Worm (Caenorhabditis elegans) whole organism, late embryonic: ENCODE measurements around the gene toe-2.

ENCODE experiments used
- F13H6.1 ChIP-seq: sonication (generic microtip); optimal IDR thresholded peaks from 2 replicates; lab custom pipeline; 2016; ENCODE audit warnings: missing genetic modification characterization, missing compliant biosample characterization
- Y22D7AL.16 ChIP-seq: sonication (generic microtip); optimal IDR thresholded peaks from 2 replicates; lab custom pipeline; 2016; ENCODE audit warnings: missing genetic modification characterization, missing compliant biosample characterization
- ahr-1 ChIP-seq: sonication (generic microtip); optimal IDR thresholded peaks from 2 replicates; lab custom pipeline; 2016; ENCODE audit warnings: missing genetic modification characterization, missing compliant biosample characterization
- ama-1 ChIP-seq: fragments of 150-350 bp; optimal IDR thresholded peaks from 2 replicates; lab custom pipeline; 2014
- ceh-18 ChIP-seq: sonication (generic microtip); optimal IDR thresholded peaks from 2 replicates; lab custom pipeline; 2016; ENCODE audit warnings: missing genetic modification characterization, missing compliant biosample characterization
- ceh-2 ChIP-seq: sonication (generic microtip); optimal IDR thresholded peaks from 2 replicates; lab custom pipeline; 2016; ENCODE audit warnings: missing genotype, missing genetic modification characterization, missing compliant biosample characterization
- ceh-22 ChIP-seq: sonication (generic microtip); optimal IDR thresholded peaks from 2 replicates; lab custom pipeline; 2017; ENCODE audit warnings: missing biosample characterization, missing genetic modification characterization
- ceh-30 ChIP-seq: fragments of 150-350 bp; optimal IDR thresholded peaks from 2 replicates; lab custom pipeline; 2014; ENCODE audit warnings: missing biosample characterization, missing genetic modification characterization
- ceh-31 ChIP-seq: sonication (generic microtip); optimal IDR thresholded peaks from 2 replicates; lab custom pipeline; 2016; ENCODE audit warnings: missing genetic modification characterization, missing compliant biosample characterization
- ceh-48 ChIP-seq: sonication (generic microtip); optimal IDR thresholded peaks from 2 replicates; lab custom pipeline; 2016; ENCODE audit warnings: missing genetic modification characterization, inconsistent platforms, missing compliant biosample characterization
- ceh-6 ChIP-seq: fragments of 200-800 bp; sonication (Bioruptor generic); optimal IDR thresholded peaks from 2 replicates; lab custom pipeline; 2018; ENCODE audit warnings: mild to moderate bottlenecking, missing genetic modification characterization, missing compliant biosample characterization
- ceh-9 ChIP-seq: sonication (generic microtip); optimal IDR thresholded peaks from 2 replicates; lab custom pipeline; 2016; ENCODE audit warnings: mild to moderate bottlenecking, missing genetic modification characterization, inconsistent platforms, missing compliant biosample characterization
- che-1 ChIP-seq: sonication (generic microtip); optimal IDR thresholded peaks from 2 replicates; lab custom pipeline; 2016; ENCODE audit warnings: mild to moderate bottlenecking, missing genetic modification characterization, missing compliant biosample characterization
- dve-1 ChIP-seq: sonication (generic microtip); optimal IDR thresholded peaks from 2 replicates; lab custom pipeline; 2017; ENCODE audit warnings: antibody characterized with exemption, mild to moderate bottlenecking, missing genetic modification characterization, missing compliant biosample characterization
- fkh-10 ChIP-seq: fragments of 150-350 bp; optimal IDR thresholded peaks from 2 replicates; lab custom pipeline; 2014; ENCODE audit warnings: missing biosample characterization, missing genetic modification reagents, missing genetic modification characterization
- fkh-6 ChIP-seq: sonication (generic microtip); optimal IDR thresholded peaks from 2 replicates; lab custom pipeline; 2016; ENCODE audit warnings: missing genetic modification characterization, missing compliant biosample characterization
- gmeb-2 ChIP-seq: sonication (generic microtip); optimal IDR thresholded peaks from 2 replicates; lab custom pipeline; 2016; ENCODE audit warnings: missing genetic modification characterization, inconsistent platforms, missing compliant biosample characterization
- hlh-13 ChIP-seq: fragments of 200-800 bp; sonication (Bioruptor generic); optimal IDR thresholded peaks from 2 replicates; lab custom pipeline; 2018; ENCODE audit warnings: mild to moderate bottlenecking, missing genetic modification characterization, missing compliant biosample characterization
- hlh-15 ChIP-seq: sonication (generic microtip); optimal IDR thresholded peaks from 2 replicates; lab custom pipeline; 2016; ENCODE audit warnings: missing genetic modification characterization, missing compliant biosample characterization
- hlh-30 ChIP-seq: sonication (generic microtip); optimal IDR thresholded peaks from 2 replicates; lab custom pipeline; 2017; ENCODE audit warnings: antibody characterized with exemption, missing genetic modification characterization, missing compliant biosample characterization; ENCODE audit not compliant: insufficient read depth
- hlh-8 ChIP-seq: sonication (generic microtip); optimal IDR thresholded peaks from 2 replicates; lab custom pipeline; 2016; ENCODE audit warnings: missing genotype, missing genetic modification characterization, missing compliant biosample characterization
- lin-11 ChIP-seq: fragments of 200-800 bp; sonication (Bioruptor generic); optimal IDR thresholded peaks from 2 replicates; lab custom pipeline; 2018; ENCODE audit warnings: mild to moderate bottlenecking, missing genetic modification characterization, missing compliant biosample characterization
- mec-3 ChIP-seq: sonication (generic microtip); optimal IDR thresholded peaks from 2 replicates; lab custom pipeline; 2016; ENCODE audit warnings: borderline replicate concordance, missing genetic modification characterization, missing compliant biosample characterization
- nfya-1 ChIP-seq: sonication (generic microtip); optimal IDR thresholded peaks from 2 replicates; lab custom pipeline; 2017; ENCODE audit warnings: missing genetic modification characterization, mild to moderate bottlenecking, missing compliant biosample characterization, antibody characterized with exemption, moderate library complexity
- npax-4 ChIP-seq: sonication (generic microtip); optimal IDR thresholded peaks from 2 replicates; lab custom pipeline; 2016; ENCODE audit warnings: missing genetic modification characterization, missing compliant biosample characterization
- pha-2 ChIP-seq: sonication (generic microtip); optimal IDR thresholded peaks from 2 replicates; lab custom pipeline; 2017; ENCODE audit warnings: mild to moderate bottlenecking, missing genetic modification characterization, missing compliant biosample characterization
- pha-4 ChIP-seq: fragments of 150-350 bp; optimal IDR thresholded peaks from 2 replicates; lab custom pipeline; 2018; ENCODE audit warnings: missing biosample characterization, missing genetic modification reagents, missing genetic modification characterization
- pqm-1 ChIP-seq: sonication (generic microtip); optimal IDR thresholded peaks from 2 replicates; lab custom pipeline; 2016; ENCODE audit warnings: missing genetic modification characterization, missing compliant biosample characterization
- pros-1 ChIP-seq: fragments of 150-350 bp; optimal IDR thresholded peaks from 2 replicates; lab custom pipeline; 2014; ENCODE audit warnings: missing biosample characterization, missing genetic modification reagents, missing genetic modification characterization
- rnt-1 ChIP-seq: sonication (generic microtip); optimal IDR thresholded peaks from 2 replicates; lab custom pipeline; 2016; ENCODE audit warnings: missing genetic modification characterization, missing compliant biosample characterization
- sox-2 ChIP-seq: fragments of 200-800 bp; sonication (Bioruptor generic); IDR thresholded peaks from 2 replicates; pipeline ENCODE4 v1.3.6; 2022; ENCODE audit warnings: missing genetic modification reagents, missing genetic modification characterization, missing compliant biosample characterization
- sox-4 ChIP-seq: sonication (generic microtip); optimal IDR thresholded peaks from 2 replicates; lab custom pipeline; 2017; ENCODE audit warnings: mild to moderate bottlenecking, missing genetic modification characterization, inconsistent platforms, missing compliant biosample characterization
- syd-9 ChIP-seq: sonication (generic microtip); optimal IDR thresholded peaks from 2 replicates; lab custom pipeline; 2016; ENCODE audit warnings: mild to moderate bottlenecking, missing genetic modification characterization, moderate library complexity, missing compliant biosample characterization
- tbx-2 ChIP-seq: sonication (generic microtip); optimal IDR thresholded peaks from 2 replicates; lab custom pipeline; 2016; ENCODE audit warnings: missing genetic modification characterization, missing compliant biosample characterization
- ttx-3 ChIP-seq: sonication (generic microtip); optimal IDR thresholded peaks from 2 replicates; lab custom pipeline; 2016; ENCODE audit warnings: missing genetic modification reagents, missing genetic modification characterization, missing compliant biosample characterization
- unc-3 ChIP-seq, 2 experiments: fragments of 200-800 bp in 1 of 2; sonication (Bioruptor generic) in 1 of 2; sonication (generic microtip) in 1 of 2; conservative IDR thresholded peaks in 1 of 2; optimal IDR thresholded peaks in 1 of 2; 2 replicates each; pipeline versions ENCODE4 v1.3.6 to Lab custom; 2016 to 2022; ENCODE audit warnings: missing compliant biosample characterization in 2 of 2, missing genetic modification characterization in 2 of 2, missing genetic modification reagents in 1 of 2
- unc-42 ChIP-seq: sonication (generic microtip); optimal IDR thresholded peaks from 2 replicates; lab custom pipeline; 2016; ENCODE audit warnings: missing genotype, missing genetic modification characterization, missing compliant biosample characterization
- zip-5 ChIP-seq: sonication (generic microtip); optimal IDR thresholded peaks from 2 replicates; lab custom pipeline; 2016; ENCODE audit warnings: missing genetic modification characterization, missing compliant biosample characterization
- ztf-16 ChIP-seq: sonication (generic microtip); optimal IDR thresholded peaks from 2 replicates; lab custom pipeline; 2017; ENCODE audit warnings: missing genetic modification characterization, missing compliant biosample characterization

The toe-2 gene

ce11 chrII:6516276-6516675 lies 4.9 kb downstream of the toe-2 start, which contains the start of gene C56E6.7:
C56E6.7 (plus strand) TSS chrII:6516576.
- TF ChIP-seq ahr-1 (tag; lab: Kevin White, UChicago) (no peak), fkh-10 (GFP tag; lab: Kevin White, UChicago) (no peak), ceh-9 (tag; lab: Kevin White, UChicago) (no peak), zip-5 (tag; lab: Kevin White, UChicago) (no peak), npax-4 (no peak), ceh-2 (tag; lab: Kevin White, UChicago) (no peak), ama-1 (lab: Kevin White, UChicago) (no peak), ceh-48 (tag; lab: Kevin White, UChicago) (no peak), pqm-1 (tag; lab: Kevin White, UChicago) (no peak), che-1 (no peak), sox-2 (no peak), nfya-1 (tag; lab: Kevin White, UChicago) (no peak)

DNA sequence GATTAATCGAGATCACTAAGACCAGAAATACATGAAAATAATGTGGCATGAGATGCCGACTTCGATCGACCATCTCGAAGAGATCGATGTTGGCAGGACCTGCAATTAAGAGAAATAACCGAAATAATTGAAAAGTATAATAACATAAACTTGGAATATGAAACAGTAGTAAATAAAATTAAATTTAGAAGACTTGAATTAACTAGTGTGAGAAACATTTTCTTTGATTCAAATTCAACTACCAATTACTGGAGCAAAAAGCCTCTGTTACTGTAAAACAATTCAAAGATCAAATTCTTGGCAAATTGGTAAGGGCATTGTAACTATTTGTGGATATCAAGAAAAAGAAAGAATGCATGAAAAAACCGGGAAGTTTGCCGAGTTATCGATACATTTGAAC lies 7.3 kb downstream of the toe-2 start, which contains the start of gene R05G9R.1:
Gene R05G9R.1 (minus strand): TSS at position 101 of the 400 bp plus-strand sequence.
- TF ChIP-seq hlh-15 (tag; lab: Kevin White, UChicago) (no peak), ceh-18 (no peak), dve-1 (tag; lab: Kevin White, UChicago) (no peak), ceh-6 (GFP tag; lab: Kevin White, UChicago) (no peak), tbx-2 (tag; lab: Kevin White, UChicago) (no peak), Y22D7AL.16 (tag; lab: Kevin White, UChicago) (no peak), gmeb-2 (tag; lab: Kevin White, UChicago) (no peak), ttx-3 (tag; lab: Kevin White, UChicago) (no peak), rnt-1 (tag; lab: Kevin White, UChicago) (no peak), zip-5 (tag; lab: Kevin White, UChicago) (no peak), unc-42 (no peak), ceh-22 (no peak), pha-2 (tag; lab: Kevin White, UChicago) (no peak), ceh-48 (tag; lab: Kevin White, UChicago) (no peak), F13H6.1 (no peak), fkh-6 (tag; lab: Kevin White, UChicago) (no peak)

DNA sequence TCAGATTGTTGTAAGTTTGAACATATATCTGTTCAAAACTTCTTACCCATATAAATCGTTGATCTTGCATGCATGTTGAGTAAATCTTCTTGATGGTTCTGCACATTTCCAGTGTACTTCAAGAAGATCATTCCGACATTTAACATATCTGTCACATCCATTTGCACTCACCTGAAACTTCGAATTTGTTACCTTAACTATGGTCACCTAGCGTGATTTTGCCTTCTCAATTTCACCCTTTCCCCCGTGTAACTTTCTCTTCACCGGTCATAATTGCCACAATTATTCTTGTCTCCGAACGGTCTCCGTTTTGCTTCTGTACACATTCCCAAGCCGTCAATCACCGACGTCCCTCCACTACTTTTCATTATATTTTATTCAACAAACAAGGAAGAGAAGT lies 7.8 kb downstream of the toe-2 start:
- TF ChIP-seq syd-9 (no peak), ceh-18 (no peak), unc-42 (no peak), ceh-31 (tag; lab: Kevin White, UChicago) (no peak), sox-4 (tag; lab: Kevin White, UChicago) (no peak), ceh-2 (tag; lab: Kevin White, UChicago) (no peak), fkh-6 (tag; lab: Kevin White, UChicago) (no peak), ahr-1 (tag; lab: Kevin White, UChicago) (no peak), nfya-1 (tag; lab: Kevin White, UChicago) (no peak), ceh-30 (no peak), rnt-1 (tag; lab: Kevin White, UChicago) (no peak), hlh-30 (tag; lab: Kevin White, UChicago) (no peak), ceh-9 (tag; lab: Kevin White, UChicago) (no peak), dve-1 (tag; lab: Kevin White, UChicago) (no peak), unc-3 (GFP tag; conservative IDR thresholded peaks at IDR 0.05; lab: Robert Waterston, UW) (no peak), unc-3 (tag; optimal IDR thresholded peaks at IDR 0.05; lab: Kevin White, UChicago) (no peak), ztf-16 (tag; lab: Kevin White, UChicago) (no peak)

DNA sequence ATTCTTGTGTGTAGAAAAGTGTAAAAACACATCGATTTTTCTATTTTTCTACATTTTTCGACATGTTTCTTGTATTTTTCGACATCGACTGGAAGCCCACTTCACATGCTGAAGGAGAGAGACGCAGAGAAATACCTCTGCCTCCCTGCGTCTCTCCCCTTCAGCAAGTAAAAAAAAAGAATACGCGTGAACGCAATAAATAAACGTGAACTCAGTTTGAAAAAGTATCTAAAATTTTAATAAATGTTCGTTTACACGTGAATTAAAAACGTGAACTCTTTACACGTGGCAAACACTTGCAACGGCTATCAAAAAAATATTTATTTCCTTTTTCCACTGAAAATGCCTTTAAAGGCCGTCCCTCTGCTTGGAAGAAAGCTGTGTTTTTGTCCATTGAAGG lies 18.4 kb downstream of the toe-2 start, which contains the start of gene R05G9.1:
Gene R05G9.1 (plus strand): TSS at position 343 of the 400 bp plus-strand sequence.
- TF ChIP-seq pros-1 (tag; lab: Kevin White, UChicago), result no peak
- TF ChIP-seq ceh-22, result no peak
- no peak for TF ChIP-seq sox-4 (tag; lab: Kevin White, UChicago)
- no peak for TF ChIP-seq che-1
- no peak for TF ChIP-seq dve-1 (tag; lab: Kevin White, UChicago)
- no peak for TF ChIP-seq ceh-48 (tag; lab: Kevin White, UChicago)
- no peak for TF ChIP-seq npax-4
- no peak for TF ChIP-seq ahr-1 (tag; lab: Kevin White, UChicago)
- no peak for TF ChIP-seq hlh-13 (GFP tag; lab: Kevin White, UChicago)
- no peak for TF ChIP-seq hlh-8 (tag; lab: Kevin White, UChicago)
- no peak for TF ChIP-seq pha-2 (tag; lab: Kevin White, UChicago)
- no peak for TF ChIP-seq hlh-15 (tag; lab: Kevin White, UChicago)
- no peak for TF ChIP-seq rnt-1 (tag; lab: Kevin White, UChicago)
- no peak for TF ChIP-seq zip-5 (tag; lab: Kevin White, UChicago)
- TF ChIP-seq ama-1 (lab: Kevin White, UChicago), result no peak
- no peak for TF ChIP-seq mec-3 (tag; lab: Kevin White, UChicago)
- no peak for TF ChIP-seq lin-11
- no peak for TF ChIP-seq pha-4 (tag; lab: Kevin White, UChicago)
